Fruit fly (Drosophila melanogaster) whole organism, wandering third instar larva: ENCODE results near the gene Pdi.

Experiments used
- CG32264 ChIP-seq: fragments of 200-800 bp; sonication (Bioruptor generic); optimal IDR thresholded peaks from 2 replicates; lab custom pipeline; 2016; ENCODE audit warnings: missing biosample characterization, missing genetic modification characterization
- CG9705 ChIP-seq: fragments of 200-800 bp; sonication (Bioruptor generic); optimal IDR thresholded peaks from 2 replicates; lab custom pipeline; 2018; ENCODE audit warnings: missing biosample characterization, mild to moderate bottlenecking, missing genetic modification characterization
- CrebA ChIP-seq: fragments of 200-800 bp; sonication (Bioruptor generic); optimal IDR thresholded peaks from 2 replicates; lab custom pipeline; 2016; ENCODE audit warnings: missing biosample characterization, mild to moderate bottlenecking, missing genetic modification characterization, borderline replicate concordance
- Dfd ChIP-seq: fragments of >200 bp; optimal IDR thresholded peaks from 2 replicates; lab custom pipeline; 2017; ENCODE audit warnings: missing biosample characterization, missing genetic modification characterization
- Dif ChIP-seq: fragments of 200-275, 200-300 bp; sonication (Bioruptor generic); optimal IDR thresholded peaks from 2 replicates; lab custom pipeline; 2018; ENCODE audit warnings: missing biosample characterization, missing genetic modification characterization; ENCODE audit not compliant: partially characterized antibody
- GATAd ChIP-seq: sonication (Bioruptor generic); optimal IDR thresholded peaks from 2 replicates; lab custom pipeline; 2016; ENCODE audit warnings: missing biosample characterization, missing genetic modification characterization
- HLH106 ChIP-seq: fragments of 200-800 bp; optimal IDR thresholded peaks from 3 replicates; lab custom pipeline; 2019; ENCODE audit warnings: missing biosample characterization, mild to moderate bottlenecking, missing genetic modification characterization, moderate library complexity
- Hnf4 ChIP-seq: fragments of 200-800 bp; sonication (Bioruptor generic); optimal IDR thresholded peaks from 2 replicates; lab custom pipeline; 2016; ENCODE audit warnings: missing biosample characterization, mild to moderate bottlenecking, missing genetic modification characterization
- Hr78 ChIP-seq: fragments of >200 bp; optimal IDR thresholded peaks from 2 replicates; lab custom pipeline; 2017; ENCODE audit warnings: missing biosample characterization, missing genetic modification characterization
- Hr83 ChIP-seq: fragments of 200-300 bp; sonication (Bioruptor generic); optimal IDR thresholded peaks from 2 replicates; lab custom pipeline; 2016; ENCODE audit warnings: missing biosample characterization, mild to moderate bottlenecking, missing genetic modification characterization, moderate library complexity; ENCODE audit not compliant: poor library complexity, severe bottlenecking
- Jra ChIP-seq: sonication (Bioruptor generic); optimal IDR thresholded peaks from 2 replicates; lab custom pipeline; 2016; ENCODE audit warnings: missing biosample characterization, missing genetic modification characterization
- Mio ChIP-seq: sonication (Bioruptor generic); optimal IDR thresholded peaks from 2 replicates; lab custom pipeline; 2016; ENCODE audit warnings: missing biosample characterization, missing genetic modification characterization
- Myc ChIP-seq: fragments of >200 bp; optimal IDR thresholded peaks from 2 replicates; lab custom pipeline; 2017
- N ChIP-seq: fragments of >200 bp; optimal IDR thresholded peaks from 2 replicates; lab custom pipeline; 2018; ENCODE audit warnings: missing biosample characterization, missing external identifiers, missing genetic modification characterization
- OdsH ChIP-seq: fragments of 200-800 bp; sonication (Bioruptor generic); optimal IDR thresholded peaks from 2 replicates; lab custom pipeline; 2016; ENCODE audit warnings: missing biosample characterization, mild to moderate bottlenecking, missing genetic modification characterization
- Rel ChIP-seq, 2 experiments: fragments of 200-800 bp; sonication (Bioruptor generic) in 1 of 2; optimal IDR thresholded peaks; 2 replicates in 1 of 2; 3 replicates in 1 of 2; lab custom pipeline; 2016 to 2019; ENCODE audit warnings: mild to moderate bottlenecking in 2 of 2, missing biosample characterization in 2 of 2, missing genetic modification characterization in 2 of 2, moderate library complexity in 1 of 2
- Sp1 ChIP-seq: fragments of 200-800 bp; sonication (Bioruptor generic); optimal IDR thresholded peaks from 3 replicates; lab custom pipeline; 2019; ENCODE audit warnings: missing biosample characterization, mild to moderate bottlenecking, missing genetic modification characterization, moderate library complexity
- Vsx2 ChIP-seq: fragments of 200-300, 225-300 bp; sonication (Bioruptor generic); optimal IDR thresholded peaks from 2 replicates; lab custom pipeline; 2018; ENCODE audit warnings: missing biosample characterization, missing genetic modification characterization; ENCODE audit not compliant: partially characterized antibody
- br ChIP-seq: fragments of 200-800 bp; sonication (Bioruptor generic); optimal IDR thresholded peaks from 2 replicates; lab custom pipeline; 2016; ENCODE audit warnings: missing biosample characterization, missing genetic modification characterization
- brk ChIP-seq: fragments of 200-800 bp; sonication (Bioruptor generic); optimal IDR thresholded peaks from 2 replicates; lab custom pipeline; 2016; ENCODE audit warnings: missing biosample characterization, mild to moderate bottlenecking, missing genetic modification characterization
- dl ChIP-seq, 2 experiments: fragments of 175-275, 200-275 bp in 1 of 2; fragments of 200-275 bp in 1 of 2; sonication (Bioruptor generic); optimal IDR thresholded peaks; lab custom pipeline; 2018; ENCODE audit warnings: mild to moderate bottlenecking in 2 of 2, missing biosample characterization in 2 of 2, missing genetic modification characterization in 2 of 2, moderate library complexity in 2 of 2; ENCODE audit not compliant: partially characterized antibody in 2 of 2, insufficient read depth in 1 of 2
- dmrt93B ChIP-seq: fragments of 200-800 bp; sonication (Bioruptor generic); optimal IDR thresholded peaks from 2 replicates; lab custom pipeline; 2018; ENCODE audit warnings: missing biosample characterization, mild to moderate bottlenecking, missing genetic modification characterization
- dsf ChIP-seq: sonication (Bioruptor generic); optimal IDR thresholded peaks from 2 replicates; lab custom pipeline; 2016; ENCODE audit warnings: missing biosample characterization, missing genetic modification characterization, borderline replicate concordance
- ey ChIP-seq: fragments of 200-800 bp; sonication (Bioruptor generic); optimal IDR thresholded peaks from 2 replicates; lab custom pipeline; 2016; ENCODE audit warnings: missing biosample characterization, missing genetic modification characterization
- foxo ChIP-seq, 2 experiments: fragments of 200-800 bp; sonication (Bioruptor generic); optimal IDR thresholded peaks; 2 replicates in 1 of 2; 3 replicates in 1 of 2; lab custom pipeline; 2016 to 2017; ENCODE audit warnings: missing biosample characterization in 2 of 2, missing genetic modification characterization in 2 of 2
- fru ChIP-seq: fragments of 200-800 bp; sonication (Bioruptor generic); optimal IDR thresholded peaks from 3 replicates; lab custom pipeline; 2016; ENCODE audit warnings: missing biosample characterization, mild to moderate bottlenecking, missing genetic modification characterization
- h ChIP-seq: fragments of 200-800 bp; sonication (Bioruptor generic); optimal IDR thresholded peaks from 3 replicates; lab custom pipeline; 2016; ENCODE audit warnings: missing biosample characterization, mild to moderate bottlenecking, missing genetic modification characterization
- jim ChIP-seq: fragments of 175-275, 200-325 bp; sonication (Bioruptor generic); optimal IDR thresholded peaks from 2 replicates; lab custom pipeline; 2016; ENCODE audit warnings: missing biosample characterization, mild to moderate bottlenecking, missing genetic modification characterization
- lola ChIP-seq: fragments of >200 bp; optimal IDR thresholded peaks from 2 replicates; lab custom pipeline; 2017; ENCODE audit warnings: missing biosample characterization, missing genetic modification characterization
- pan ChIP-seq: fragments of >200 bp; optimal IDR thresholded peaks from 2 replicates; lab custom pipeline; 2017
- psq ChIP-seq: fragments of 200-800 bp; sonication (Bioruptor generic); optimal IDR thresholded peaks from 3 replicates; lab custom pipeline; 2017; ENCODE audit warnings: missing biosample characterization, mild to moderate bottlenecking, missing genetic modification characterization, moderate library complexity
- rgr ChIP-seq: fragments of 200-800 bp; sonication (Bioruptor generic); optimal IDR thresholded peaks from 3 replicates; lab custom pipeline; 2016; ENCODE audit warnings: missing biosample characterization, mild to moderate bottlenecking, missing genetic modification characterization
- sage ChIP-seq: fragments of 200-800 bp; sonication (Bioruptor generic); optimal IDR thresholded peaks from 2 replicates; lab custom pipeline; 2016; ENCODE audit warnings: missing biosample characterization, mild to moderate bottlenecking, missing genetic modification characterization
- sv ChIP-seq: fragments of 200-800 bp; sonication (Bioruptor generic); optimal IDR thresholded peaks from 3 replicates; lab custom pipeline; 2016; ENCODE audit warnings: missing biosample characterization, missing genetic modification characterization
- tai ChIP-seq: sonication (Bioruptor generic); optimal IDR thresholded peaks from 2 replicates; lab custom pipeline; 2016; ENCODE audit warnings: missing biosample characterization, missing genetic modification characterization
- usp ChIP-seq: fragments of >200 bp; optimal IDR thresholded peaks from 2 replicates; lab custom pipeline; 2017; ENCODE audit warnings: missing biosample characterization, missing genetic modification characterization
- woc ChIP-seq: sonication (Bioruptor generic); optimal IDR thresholded peaks from 2 replicates; lab custom pipeline; 2016; ENCODE audit warnings: missing biosample characterization, mild to moderate bottlenecking, missing genetic modification characterization

Pdi gene

DNA sequence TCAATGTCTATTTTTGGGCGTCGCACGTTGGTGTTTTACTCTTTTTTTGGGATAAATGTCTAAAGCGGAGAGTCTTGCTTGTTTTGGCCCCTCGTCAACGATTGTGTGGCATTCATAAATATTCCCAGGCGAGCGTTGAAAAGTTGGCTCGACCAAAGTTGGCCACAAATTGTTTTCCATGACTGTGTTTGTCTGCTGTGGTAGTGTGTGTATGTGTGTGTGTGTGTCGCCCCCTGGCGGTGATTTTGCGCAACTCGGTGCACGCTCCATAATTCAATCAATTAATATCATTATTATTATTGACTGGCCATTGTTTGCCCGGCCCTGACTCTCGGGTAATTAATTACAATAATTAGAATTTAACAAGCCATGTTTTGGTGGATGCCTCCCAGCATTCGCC is 36.0 kb upstream of the Pdi start:
- TF ChIP-seq Rel (GFP tag; optimal IDR thresholded peaks at IDR 0.05; lab: Kevin White, UChicago), result no peak
- no peak for TF ChIP-seq Rel (tag; optimal IDR thresholded peaks at IDR 0.05; lab: Kevin White, UChicago)
- no peak for TF ChIP-seq foxo (GFP tag; optimal IDR thresholded peaks at IDR 0.05; lab: Kevin White, UChicago)
- no peak for TF ChIP-seq HLH106
- no peak for TF ChIP-seq dl (GFP tag; optimal IDR thresholded peaks at IDR 0.05; lab: Kevin White, UChicago; ENCODE audit: insufficient read depth in 1 of 2, partially characterized antibody in 2 of 2)
- no peak for TF ChIP-seq dmrt93B (GFP tag; lab: Kevin White, UChicago)
- no peak for TF ChIP-seq Dif (GFP tag; lab: Kevin White, UChicago)
- no peak for TF ChIP-seq Vsx2
- TF ChIP-seq Hnf4, result no peak
- TF ChIP-seq Hr83 (GFP tag; lab: Kevin White, UChicago), result no peak
- no peak for TF ChIP-seq sv

- TF ChIP-seq CrebA (no peak), psq (GFP tag; lab: Kevin White, UChicago) (no peak), woc (GFP tag; lab: Kevin White, UChicago) (no peak), Dif (GFP tag; lab: Kevin White, UChicago) (no peak)
Measured at dm6 chr3L:15176641-15177215, 34.1 kb upstream of the Pdi start.

dm6 chr3L:15174823-15175222 is 32.2 kb upstream of the Pdi start:
- TF ChIP-seq HLH106 (peak; percentile 23), br (GFP tag; lab: Kevin White, UChicago) (no peak), Sp1 (peak; percentile 23)
- TF ChIP-seq, all 38 proteins: peak for 2

- TF ChIP-seq dl (GFP tag; optimal IDR thresholded peaks at IDR 0.05; lab: Kevin White, UChicago; ENCODE audit: insufficient read depth in 1 of 2, partially characterized antibody in 2 of 2), result no peak
- TF ChIP-seq Hnf4, result peak; percentile 23
- TF ChIP-seq ey (GFP tag; lab: Kevin White, UChicago), result no peak
- peak; percentile 44 for TF ChIP-seq psq (GFP tag; lab: Kevin White, UChicago)
- peak in 1 of 2 experiments; percentile 62 for TF ChIP-seq foxo (GFP tag; optimal IDR thresholded peaks at IDR 0.05; lab: Kevin White, UChicago)
- TF ChIP-seq N (GFP tag; lab: Kevin White, UChicago), result no peak
- TF ChIP-seq brk, result peak; percentile 6
- peak; percentile 75 for TF ChIP-seq Sp1
- no peak for TF ChIP-seq sage (GFP tag; lab: Kevin White, UChicago)
- no peak for TF ChIP-seq lola (GFP tag; lab: Kevin White, UChicago)
- TF ChIP-seq jim, result no peak
- TF ChIP-seq CG9705 (GFP tag; lab: Kevin White, UChicago), result no peak
- peak; percentile 47 for TF ChIP-seq fru
- TF ChIP-seq Dif (GFP tag; lab: Kevin White, UChicago), result no peak
- TF ChIP-seq dmrt93B (GFP tag; lab: Kevin White, UChicago), result peak; percentile 21
- TF ChIP-seq Vsx2, result no peak
- TF ChIP-seq pan, result no peak
- peak; percentile 45 for TF ChIP-seq rgr (GFP tag; lab: Kevin White, UChicago)
- no peak for TF ChIP-seq Myc
- no peak for TF ChIP-seq sv
- TF ChIP-seq usp (GFP tag; lab: Kevin White, UChicago), result no peak
- peak; percentile 18 for TF ChIP-seq h (GFP tag; lab: Kevin White, UChicago)
- TF ChIP-seq tai (GFP tag; lab: Kevin White, UChicago), result no peak
- no peak for TF ChIP-seq Hr83 (GFP tag; lab: Kevin White, UChicago)
- no peak for TF ChIP-seq Jra
- TF ChIP-seq dsf (GFP tag; lab: Kevin White, UChicago), result no peak
- no peak for TF ChIP-seq Rel (GFP tag; optimal IDR thresholded peaks at IDR 0.05; lab: Kevin White, UChicago)
- TF ChIP-seq Rel (tag; optimal IDR thresholded peaks at IDR 0.05; lab: Kevin White, UChicago), result no peak
- no peak for TF ChIP-seq woc (GFP tag; lab: Kevin White, UChicago)
- no peak for TF ChIP-seq CG32264 (GFP tag; lab: Kevin White, UChicago)
- no peak for TF ChIP-seq GATAd
- TF ChIP-seq OdsH (GFP tag; lab: Kevin White, UChicago), result peak; percentile 55
- TF ChIP-seq HLH106, result peak; percentile 65
- no peak for TF ChIP-seq br (GFP tag; lab: Kevin White, UChicago)
- TF ChIP-seq Hr78, result no peak
- TF ChIP-seq Dfd (GFP tag; lab: Kevin White, UChicago), result no peak
- TF ChIP-seq Mio (GFP tag; lab: Kevin White, UChicago), result no peak
- TF ChIP-seq, all 38 proteins: peak for 11
Measured at dm6 chr3L:15174086-15174485, 31.4 kb upstream of the Pdi start.
